Worm (Caenorhabditis elegans): Measurements from ENCODE around the gene F37C12.18.

F37C12.18 gene

ce11 chrIII:7210486-7210885 lies 15.3 kb upstream of the F37C12.18 start:
- TF ChIP-seq ztf-11 (tag; optimal IDR thresholded peaks at IDR 0.05) (no peak), unc-55 (GFP tag; optimal IDR thresholded peaks at IDR 0.05) (peak; percentile 22)

- TF ChIP-seq ceh-82 (tag; optimal IDR thresholded peaks at IDR 0.05) (no peak), mbf-1 (tag; optimal IDR thresholded peaks at IDR 0.05) (no peak), lin-13 (GFP tag; optimal IDR thresholded peaks at IDR 0.05) (no peak), sma-3 (GFP tag; optimal IDR thresholded peaks at IDR 0.05) (no peak), aly-2 (tag; optimal IDR thresholded peaks at IDR 0.05) (no peak), elt-3 (tag; optimal IDR thresholded peaks at IDR 0.05) (no peak), nhr-129 (tag; optimal IDR thresholded peaks at IDR 0.05) (no peak), ZK546.5 (tag; optimal IDR thresholded peaks at IDR 0.05) (no peak), ama-1 (optimal IDR thresholded peaks at IDR 0.05) (no peak), F13H6.1 (tag; optimal IDR thresholded peaks at IDR 0.05) (no peak), nhr-11 (tag; optimal IDR thresholded peaks at IDR 0.05) (no peak), blmp-1 (tag; optimal IDR thresholded peaks at IDR 0.05; ENCODE audit: insufficient read depth) (no peak), nhr-77 (tag; optimal IDR thresholded peaks at IDR 0.05) (no peak), unc-62 (GFP tag; optimal IDR thresholded peaks at IDR 0.05) (no peak), nhr-23 (tag; optimal IDR thresholded peaks at IDR 0.05) (no peak), alr-1 (tag; optimal IDR thresholded peaks at IDR 0.05) (no peak), R02D3.7 (tag; optimal IDR thresholded peaks at IDR 0.05) (no peak), C34F6.9 (tag; optimal IDR thresholded peaks at IDR 0.05) (no peak)
Measured at ce11 chrIII:7209721-7210120, 14.5 kb upstream of the F37C12.18 start, which contains the start of gene R151.2. Gene R151.2 (plus strand): TSS chrIII:7209967.

- TF ChIP-seq nhr-21 (tag; optimal IDR thresholded peaks at IDR 0.05) (peak; percentile 88), nhr-23 (tag; optimal IDR thresholded peaks at IDR 0.05) (no peak), nhr-25 (tag; optimal IDR thresholded peaks at IDR 0.05) (peak; percentile 89), mdl-1 (tag; optimal IDR thresholded peaks at IDR 0.05) (peak in 1 of 2 experiments; percentile 68), elt-3 (tag; optimal IDR thresholded peaks at IDR 0.05) (no peak), nhr-11 (tag; optimal IDR thresholded peaks at IDR 0.05) (no peak), nhr-237 (tag; optimal IDR thresholded peaks at IDR 0.05) (no peak), C34F6.9 (tag; optimal IDR thresholded peaks at IDR 0.05) (peak; percentile 92), sma-9 (GFP tag; optimal IDR thresholded peaks at IDR 0.05) (peak; percentile 86), sma-9 (tag; optimal IDR thresholded peaks at IDR 0.05) (no peak), nhr-6 (tag; optimal IDR thresholded peaks at IDR 0.05) (peak; percentile 58), ceh-16 (tag; optimal IDR thresholded peaks at IDR 0.05) (peak; percentile 17), sem-4 (tag; optimal IDR thresholded peaks at IDR 0.05) (peak; percentile 80), unc-62 (GFP tag; optimal IDR thresholded peaks at IDR 0.05) (no peak), R02D3.7 (tag; optimal IDR thresholded peaks at IDR 0.05) (peak; percentile 28), zag-1 (tag; optimal IDR thresholded peaks at IDR 0.05) (peak; percentile 70), fos-1 (tag; optimal IDR thresholded peaks at IDR 0.05) (peak; percentile 77), mbf-1 (tag; optimal IDR thresholded peaks at IDR 0.05) (no peak), elt-1 (tag; optimal IDR thresholded peaks at IDR 0.05) (no peak), blmp-1 (tag; optimal IDR thresholded peaks at IDR 0.05; ENCODE audit: insufficient read depth) (peak; percentile 72), nhr-77 (tag; optimal IDR thresholded peaks at IDR 0.05) (peak; percentile 50), nhr-129 (tag; optimal IDR thresholded peaks at IDR 0.05) (peak; percentile 90), mab-5 (tag; optimal IDR thresholded peaks at IDR 0.05) (peak; percentile 80), ama-1 (optimal IDR thresholded peaks at IDR 0.05) (peak; percentile 41), peb-1 (tag; optimal IDR thresholded peaks at IDR 0.05) (no peak), alr-1 (tag; optimal IDR thresholded peaks at IDR 0.05) (no peak), sma-3 (GFP tag; optimal IDR thresholded peaks at IDR 0.05) (peak; percentile 91), lin-13 (GFP tag; optimal IDR thresholded peaks at IDR 0.05) (peak; percentile 93), nhr-12 (tag; optimal IDR thresholded peaks at IDR 0.05) (no peak), aly-2 (tag; optimal IDR thresholded peaks at IDR 0.05) (no peak), ZK546.5 (tag; optimal IDR thresholded peaks at IDR 0.05) (peak; percentile 85), unc-39 (tag; optimal IDR thresholded peaks at IDR 0.05) (no peak), lsy-2 (tag; optimal IDR thresholded peaks at IDR 0.05) (peak; percentile 98 to 100), nhr-10 (tag; optimal IDR thresholded peaks at IDR 0.05) (no peak), F13H6.1 (tag; optimal IDR thresholded peaks at IDR 0.05) (peak; percentile 77), ceh-82 (tag; optimal IDR thresholded peaks at IDR 0.05) (peak; percentile 25), dmd-4 (tag; optimal IDR thresholded peaks at IDR 0.05) (no peak), skn-1 (tag; optimal IDR thresholded peaks at IDR 0.05) (peak; percentile 5), ztf-11 (tag; optimal IDR thresholded peaks at IDR 0.05) (no peak), gmeb-1 (tag; optimal IDR thresholded peaks at IDR 0.05) (peak; percentile 89), ztf-1 (GFP tag; conservative IDR thresholded peaks at IDR 0.05) (no peak), crh-2 (tag; optimal IDR thresholded peaks at IDR 0.05) (peak; percentile 95), lin-39 (tag; optimal IDR thresholded peaks at IDR 0.05) (no peak), unc-55 (GFP tag; optimal IDR thresholded peaks at IDR 0.05) (peak; percentile 99), lin-11 (tag; optimal IDR thresholded peaks at IDR 0.05) (peak; percentile 94), snpc-4 (tag; optimal IDR thresholded peaks at IDR 0.05) (peak; percentile 47), Y55F3AM.14 (GFP tag; optimal IDR thresholded peaks at IDR 0.05) (no peak)
Measured at ce11 chrIII:7207903-7208497, 12.8 kb upstream of the F37C12.18 start, which contains the start of gene rpl-6. Gene rpl-6 (plus strand): TSS chrIII:7208447.
